Worm (Caenorhabditis elegans) whole organism, L1 larva: Measurements from ENCODE around the gene fbxb-53.

ENCODE experiments used
- aly-2 ChIP-seq: fragments of 150-350 bp; optimal IDR thresholded peaks from 2 replicates; lab custom pipeline; 2014; ENCODE audit warnings: missing biosample characterization, missing genetic modification characterization
- ceh-82 ChIP-seq, 3 experiments: fragments of 150-350 bp in 1 of 3; sonication (generic microtip) in 2 of 3; optimal IDR thresholded peaks; 2 replicates each; lab custom pipeline; 2014 to 2017; ENCODE audit warnings: missing biosample characterization in 3 of 3, missing genetic modification characterization in 3 of 3
- elt-2 ChIP-seq: sonication (generic microtip); optimal IDR thresholded peaks from 2 replicates; lab custom pipeline; 2016; ENCODE audit warnings: missing genetic modification characterization, mild to moderate bottlenecking, inconsistent platforms, missing compliant biosample characterization, missing genetic modification reagents
- mdl-1 ChIP-seq, 2 experiments: fragments of 150-350 bp; optimal IDR thresholded peaks; 2 replicates each; lab custom pipeline; 2014 to 2017; ENCODE audit warnings: missing biosample characterization in 2 of 2, missing genetic modification characterization in 2 of 2, inconsistent platforms in 1 of 2
- mep-1 ChIP-seq: fragments of 150-350 bp; optimal IDR thresholded peaks from 2 replicates; lab custom pipeline; 2014; ENCODE audit warnings: missing biosample characterization, missing genetic modification characterization
- pqm-1 ChIP-seq: sonication (generic microtip); optimal IDR thresholded peaks from 3 replicates; lab custom pipeline; 2017; ENCODE audit warnings: missing biosample characterization, missing genetic modification characterization
- sup-37 ChIP-seq: fragments of 200-800 bp; sonication (Bioruptor generic); optimal IDR thresholded peaks from 2 replicates; lab custom pipeline; 2018; ENCODE audit warnings: mild to moderate bottlenecking, missing genetic modification characterization, missing compliant biosample characterization

ce11 chrII:1719153-1719552, 37.5 kb upstream of the fbxb-53 start, which contains the start of gene fbxb-48:
- TF ChIP-seq pqm-1 (tag; lab: Kevin White, UChicago) (no peak), sup-37 (GFP tag; lab: Kevin White, UChicago) (no peak), mep-1 (tag; lab: Kevin White, UChicago) (no peak), aly-2 (tag; lab: Kevin White, UChicago) (no peak), elt-2 (no peak), mdl-1 (tag; optimal IDR thresholded peaks at IDR 0.05; lab: Kevin White, UChicago) (no peak), ceh-82 (tag; optimal IDR thresholded peaks at IDR 0.05; lab: Kevin White, UChicago) (no peak)
